Worm (Caenorhabditis elegans): ENCODE measurements around the gene F58F12.3.

Gene F58F12.3

ce11 chrII:6383183-6383695 is 7.9 kb downstream of the F58F12.3 start, which contains the start of gene F58F12.1:
Gene F58F12.1, plus strand, starts transcription at chrII:6383645.
- peak; percentile 44 for TF ChIP-seq zip-5 (tag; optimal IDR thresholded peaks at IDR 0.05)
- no peak for TF ChIP-seq unc-55 (GFP tag; optimal IDR thresholded peaks at IDR 0.05)
- TF ChIP-seq tbx-2 (tag; optimal IDR thresholded peaks at IDR 0.05): peak; percentile 88
- TF ChIP-seq eyg-1 (tag; optimal IDR thresholded peaks at IDR 0.05): no peak
- no peak for TF ChIP-seq pha-2 (tag; optimal IDR thresholded peaks at IDR 0.05)
- TF ChIP-seq ceh-2 (tag; optimal IDR thresholded peaks at IDR 0.05): peak; percentile 88
- no peak for TF ChIP-seq sdc-2 (tag; optimal IDR thresholded peaks at IDR 0.05)
- no peak for TF ChIP-seq sox-4 (tag; optimal IDR thresholded peaks at IDR 0.05)
- no peak for TF ChIP-seq madf-2 (tag; optimal IDR thresholded peaks at IDR 0.05)
- TF ChIP-seq ceh-22 (tag; optimal IDR thresholded peaks at IDR 0.05): no peak
- no peak for TF ChIP-seq nhr-11 (tag; optimal IDR thresholded peaks at IDR 0.05)
- peak; percentile 71 for TF ChIP-seq hlh-8 (tag; optimal IDR thresholded peaks at IDR 0.05)
- peak; percentile 28 for TF ChIP-seq dmd-4 (tag; optimal IDR thresholded peaks at IDR 0.05; ENCODE audit: borderline replicate concordance)
- no peak for TF ChIP-seq ahr-1 (tag; optimal IDR thresholded peaks at IDR 0.05)
- no peak for TF ChIP-seq ceh-24 (tag; optimal IDR thresholded peaks at IDR 0.05)
- no peak for TF ChIP-seq fkh-10 (GFP tag; optimal IDR thresholded peaks at IDR 0.05)
- peak; percentile 38 for TF ChIP-seq F13H6.1 (tag; optimal IDR thresholded peaks at IDR 0.05)
- no peak for TF ChIP-seq ama-1 (optimal IDR thresholded peaks at IDR 0.05)
- no peak for TF ChIP-seq nhr-232 (tag; optimal IDR thresholded peaks at IDR 0.05)
- TF ChIP-seq elt-4 (tag; optimal IDR thresholded peaks at IDR 0.05): no peak
- TF ChIP-seq gmeb-2 (tag; optimal IDR thresholded peaks at IDR 0.05): peak; percentile 12
- no peak for TF ChIP-seq che-1 (tag; optimal IDR thresholded peaks at IDR 0.05)
- TF ChIP-seq pax-1 (tag; optimal IDR thresholded peaks at IDR 0.05): no peak
- no peak for TF ChIP-seq ztf-16 (tag; optimal IDR thresholded peaks at IDR 0.05)
- TF ChIP-seq ceh-19 (GFP tag; optimal IDR thresholded peaks at IDR 0.05): no peak
- TF ChIP-seq pag-3 (tag; optimal IDR thresholded peaks at IDR 0.05; ENCODE audit: borderline replicate concordance): no peak
- no peak for TF ChIP-seq hlh-15 (tag; optimal IDR thresholded peaks at IDR 0.05)
- TF ChIP-seq K09A11.1 (tag; optimal IDR thresholded peaks at IDR 0.05; ENCODE audit: insufficient read depth): no peak
- TF ChIP-seq rnt-1 (tag; optimal IDR thresholded peaks at IDR 0.05): peak; percentile 57
- TF ChIP-seq K02D7.2 (tag; optimal IDR thresholded peaks at IDR 0.05): no peak
- TF ChIP-seq C38D4.7 (GFP tag; optimal IDR thresholded peaks at IDR 0.05): no peak
- peak; percentile 83 for TF ChIP-seq C08G9.2 (tag; optimal IDR thresholded peaks at IDR 0.05)
- TF ChIP-seq pha-4 (tag; optimal IDR thresholded peaks at IDR 0.05): no peak
- peak; percentile 61 for TF ChIP-seq ceh-14 (tag; optimal IDR thresholded peaks at IDR 0.05)
- TF ChIP-seq lim-6 (tag; optimal IDR thresholded peaks at IDR 0.05): no peak
- peak; percentile 48 for TF ChIP-seq elt-2 (tag; optimal IDR thresholded peaks at IDR 0.05)
- TF ChIP-seq ceh-48 (tag; optimal IDR thresholded peaks at IDR 0.05): no peak
- TF ChIP-seq pros-1 (tag; optimal IDR thresholded peaks at IDR 0.05): no peak
- TF ChIP-seq unc-42 (tag; optimal IDR thresholded peaks at IDR 0.05): no peak
- no peak for TF ChIP-seq unc-3 (GFP tag; conservative IDR thresholded peaks at IDR 0.05)
- no peak for TF ChIP-seq unc-3 (tag; optimal IDR thresholded peaks at IDR 0.05)
- TF ChIP-seq T23F11.4 (GFP tag; optimal IDR thresholded peaks at IDR 0.05): no peak
- TF ChIP-seq unc-86 (tag; optimal IDR thresholded peaks at IDR 0.05): peak; percentile 14
- peak; percentile 19 for TF ChIP-seq ceh-18 (tag; optimal IDR thresholded peaks at IDR 0.05)
- TF ChIP-seq ceh-34 (tag; optimal IDR thresholded peaks at IDR 0.05): peak; percentile 31
- TF ChIP-seq hlh-6 (tag; optimal IDR thresholded peaks at IDR 0.05): no peak
- TF ChIP-seq pqm-1 (tag; optimal IDR thresholded peaks at IDR 0.05): peak; percentile 14
- peak; percentile 56 for TF ChIP-seq ref-2 (tag; optimal IDR thresholded peaks at IDR 0.05)
- peak; percentile 35 for TF ChIP-seq fkh-6 (tag; optimal IDR thresholded peaks at IDR 0.05)
- TF ChIP-seq mec-3 (tag; optimal IDR thresholded peaks at IDR 0.05; ENCODE audit: borderline replicate concordance): no peak
- TF ChIP-seq hlh-13 (GFP tag; optimal IDR thresholded peaks at IDR 0.05): no peak
- peak; percentile 82 for TF ChIP-seq ets-4 (tag; optimal IDR thresholded peaks at IDR 0.05)
- peak; percentile 59 for TF ChIP-seq fax-1 (tag; optimal IDR thresholded peaks at IDR 0.05)
- no peak for TF ChIP-seq ceh-6 (GFP tag; optimal IDR thresholded peaks at IDR 0.05)
- TF ChIP-seq ttx-3 (tag; optimal IDR thresholded peaks at IDR 0.05): no peak

All from whole organism, late embryonic.